Worm (Caenorhabditis elegans): ENCODE measurements around the gene lec-2.
A peak's percentile ranks its signal among the peaks of the same experiment; 100 is the strongest.

Gene lec-2

ce11 chrII:10001065-10001464, 14.9 kb downstream of the lec-2 start, which contains the start of gene nlt-1 (continued):
- TF ChIP-seq nhr-25 (tag; optimal IDR thresholded peaks at IDR 0.05; ENCODE audit: borderline replicate concordance, insufficient read depth) (no peak), spr-3 (GFP tag; optimal IDR thresholded peaks at IDR 0.05) (no peak), hmg-1.1 (GFP tag; IDR thresholded peaks at IDR 0.05) (no peak), zag-1 (tag; optimal IDR thresholded peaks at IDR 0.05) (no peak), nhr-48 (tag; optimal IDR thresholded peaks at IDR 0.05) (peak; percentile 70), hif-1 (tag; optimal IDR thresholded peaks at IDR 0.05) (no peak), nhr-111 (GFP tag; optimal IDR thresholded peaks at IDR 0.05) (no peak), saeg-2 (GFP tag; IDR thresholded peaks at IDR 0.05) (no peak), ceh-44 (GFP tag; IDR thresholded peaks at IDR 0.05) (no peak), mxl-3 (GFP tag; optimal IDR thresholded peaks at IDR 0.05) (no peak), ztf-7 (tag; optimal IDR thresholded peaks at IDR 0.05) (no peak), madf-9 (GFP tag; conservative IDR thresholded peaks at IDR 0.05) (no peak), lin-13 (GFP tag; optimal IDR thresholded peaks at IDR 0.05) (no peak), rbr-2 (tag; optimal IDR thresholded peaks at IDR 0.05) (no peak), daf-16 (GFP tag; optimal IDR thresholded peaks at IDR 0.05) (no peak), daf-16 (tag; optimal IDR thresholded peaks at IDR 0.05) (peak; percentile 89), T20F7.1 (GFP tag; optimal IDR thresholded peaks at IDR 0.05) (peak; percentile 43), ceh-28 (tag; optimal IDR thresholded peaks at IDR 0.05) (no peak), jun-1 (tag; optimal IDR thresholded peaks at IDR 0.05) (no peak), lin-29 (GFP tag; IDR thresholded peaks at IDR 0.05) (no peak), F26F4.8 (GFP tag; conservative IDR thresholded peaks at IDR 0.05) (no peak), nhr-237 (tag; optimal IDR thresholded peaks at IDR 0.05) (no peak)

- TF ChIP-seq lin-15B (tag; optimal IDR thresholded peaks at IDR 0.05) (no peak), nhr-11 (tag; optimal IDR thresholded peaks at IDR 0.05) (peak; percentile 39), ceh-20 (GFP tag; IDR thresholded peaks at IDR 0.05) (peak; percentile 14; the same call in 1 of the 2 replicates), unc-62 (GFP tag; optimal IDR thresholded peaks at IDR 0.05 in 1 of 2) (peak in 1 of 2 experiments; percentile 91), unc-62 (tag; optimal IDR thresholded peaks at IDR 0.05) (no peak)
Measured at ce11 chrII:9994679-9995078, 21.3 kb downstream of the lec-2 start.

ce11 chrII:9992474-9992873, 23.5 kb downstream of the lec-2 start:
- TF ChIP-seq unc-62 (GFP tag; optimal IDR thresholded peaks at IDR 0.05 in 1 of 2), result no peak
- no peak for TF ChIP-seq unc-62 (tag; optimal IDR thresholded peaks at IDR 0.05)
- peak; percentile 7 for TF ChIP-seq fkh-10 (GFP tag; optimal IDR thresholded peaks at IDR 0.05)

ce11 chrII:9990812-9991211, 25.2 kb downstream of the lec-2 start, which contains the start of gene lec-3:
TSS of gene lec-3 (plus strand) at chrII:9991112.
- TF ChIP-seq ceh-44 (GFP tag; IDR thresholded peaks at IDR 0.05), result no peak
- TF ChIP-seq lin-1 (GFP tag; IDR thresholded peaks at IDR 0.05), result no peak
- no peak for TF ChIP-seq aha-1 (tag)
- TF ChIP-seq snpc-1.2 (GFP tag; IDR thresholded peaks at IDR 0.05), result no peak
- peak; percentile 11 for TF ChIP-seq dve-1 (tag; optimal IDR thresholded peaks at IDR 0.05; ENCODE audit: insufficient read depth)

- TF ChIP-seq zag-1 (tag; optimal IDR thresholded peaks at IDR 0.05), result no peak
- peak; percentile 17 for TF ChIP-seq hlh-11 (tag; optimal IDR thresholded peaks at IDR 0.05)
- TF ChIP-seq rbr-2 (tag; optimal IDR thresholded peaks at IDR 0.05), result no peak
- TF ChIP-seq mep-1 (tag; optimal IDR thresholded peaks at IDR 0.05), result no peak
- TF ChIP-seq hif-1 (tag; optimal IDR thresholded peaks at IDR 0.05), result peak in 1 of 2 experiments; percentile 4
- TF ChIP-seq nhr-11 (tag; optimal IDR thresholded peaks at IDR 0.05), result peak; percentile 6
- TF ChIP-seq lsy-2 (tag; optimal IDR thresholded peaks at IDR 0.05), result no peak
- TF ChIP-seq egl-43 (GFP tag; IDR thresholded peaks at IDR 0.05), result no peak
Measured at ce11 chrII:9989533-9989932, 26.4 kb downstream of the lec-2 start.
